Fruit fly (Drosophila melanogaster) whole organism, embryonic: ENCODE data around the gene CG34126.

Experiments
- Ada2b ChIP-seq: fragments of 200-800 bp; sonication (Bioruptor generic); IDR thresholded peaks from 2 replicates; pipeline ENCODE4 v1.3.6; 2022; ENCODE audit warnings: missing biosample characterization, missing genetic modification characterization
- Atf3 ChIP-seq: fragments of 200-800 bp; sonication (Bioruptor generic); optimal IDR thresholded peaks from 3 replicates; lab custom pipeline; 2016; ENCODE audit warnings: missing biosample characterization, missing genetic modification characterization
- B-H1 ChIP-seq: fragments of 200-800 bp; sonication (Bioruptor generic); IDR thresholded peaks from 3 replicates; pipeline ENCODE4 v1.3.6; 2022; ENCODE audit warnings: missing biosample characterization, missing genetic modification characterization
- CG10462 ChIP-seq: fragments of 200-800 bp; sonication (Bioruptor generic); optimal IDR thresholded peaks from 2 replicates; lab custom pipeline; 2016; ENCODE audit warnings: missing biosample characterization, missing genetic modification characterization
- CG11247 ChIP-seq: fragments of 200-800 bp; sonication (Bioruptor generic); IDR thresholded peaks from 2 replicates; pipeline ENCODE4 v1.3.6; 2022; ENCODE audit warnings: missing biosample characterization, missing genetic modification characterization
- CG15479 ChIP-seq: fragments of 200-800 bp; sonication (Bioruptor generic); optimal IDR thresholded peaks from 3 replicates; lab custom pipeline; 2019; ENCODE audit warnings: missing biosample characterization, mild to moderate bottlenecking, missing genetic modification characterization, moderate library complexity
- CG1603 ChIP-seq: fragments of 200-800 bp; sonication (Bioruptor generic); optimal IDR thresholded peaks from 2 replicates; lab custom pipeline; 2019; ENCODE audit warnings: missing biosample characterization, mild to moderate bottlenecking, missing genetic modification characterization, moderate library complexity
- CG16779 ChIP-seq: fragments of 200-800 bp; sonication (Bioruptor generic); IDR thresholded peaks from 2 replicates; pipeline ENCODE4 v1.3.6; 2022; ENCODE audit warnings: missing biosample characterization, missing genetic modification characterization
- CG16815 ChIP-seq: fragments of 200-800 bp; sonication (Bioruptor generic); optimal IDR thresholded peaks from 3 replicates; lab custom pipeline; 2017; ENCODE audit warnings: missing biosample characterization, mild to moderate bottlenecking, missing genetic modification characterization
- CG17385 ChIP-seq: fragments of 200-800 bp; sonication (Bioruptor generic); optimal IDR thresholded peaks from 3 replicates; lab custom pipeline; 2018; ENCODE audit warnings: missing biosample characterization, mild to moderate bottlenecking, missing genetic modification characterization
- CG17912 ChIP-seq: fragments of 200-800 bp; sonication (Bioruptor generic); optimal IDR thresholded peaks from 2 replicates; lab custom pipeline; 2018; ENCODE audit warnings: missing biosample characterization, mild to moderate bottlenecking, missing genetic modification characterization
- CG18011 ChIP-seq: fragments of 200-800 bp; sonication (Bioruptor generic); optimal IDR thresholded peaks from 2 replicates; lab custom pipeline; 2017; ENCODE audit warnings: missing biosample characterization, missing genetic modification characterization, mild to moderate bottlenecking, moderate library complexity, missing genotype
- CG2129 ChIP-seq: fragments of 200-800 bp; sonication (Bioruptor generic); IDR thresholded peaks from 2 replicates; pipeline ENCODE4 v1.3.6; 2022; ENCODE audit warnings: missing biosample characterization, missing genetic modification characterization; ENCODE audit not compliant: partially characterized antibody
- CG2678 ChIP-seq: fragments of 200-800 bp; sonication (Bioruptor generic); optimal IDR thresholded peaks from 3 replicates; lab custom pipeline; 2019; ENCODE audit warnings: missing biosample characterization, mild to moderate bottlenecking, missing genetic modification characterization, moderate library complexity
- CG3163 ChIP-seq: fragments of 200-800 bp; sonication (Bioruptor generic); optimal IDR thresholded peaks from 3 replicates; lab custom pipeline; 2016; ENCODE audit warnings: missing biosample characterization, missing genetic modification characterization
- CG3281 ChIP-seq: fragments of 200-800 bp; sonication (Bioruptor generic); optimal IDR thresholded peaks from 3 replicates; lab custom pipeline; 2017; ENCODE audit warnings: missing biosample characterization, mild to moderate bottlenecking, missing genetic modification characterization
- CG4328 ChIP-seq: fragments of 200-800 bp; sonication (Bioruptor generic); optimal IDR thresholded peaks from 3 replicates; lab custom pipeline; 2017; ENCODE audit warnings: missing biosample characterization, missing genetic modification reagents, missing genetic modification characterization
- CG9876 ChIP-seq: fragments of 200-800 bp; sonication (Bioruptor generic); optimal IDR thresholded peaks from 2 replicates; lab custom pipeline; 2016; ENCODE audit warnings: missing biosample characterization, missing genetic modification characterization
- Camta ChIP-seq: fragments of 200-800 bp; sonication (Bioruptor generic); optimal IDR thresholded peaks from 2 replicates; lab custom pipeline; 2016; ENCODE audit warnings: missing biosample characterization, missing genetic modification characterization
- Dp ChIP-seq: fragments of 200-800 bp; sonication (Bioruptor generic); optimal IDR thresholded peaks from 2 replicates; lab custom pipeline; 2018; ENCODE audit warnings: missing biosample characterization, mild to moderate bottlenecking, missing genetic modification characterization, moderate library complexity
- E2f2 ChIP-seq: fragments of 200-800 bp; sonication (Bioruptor generic); IDR thresholded peaks from 2 replicates; pipeline ENCODE4 v1.3.6; 2022; ENCODE audit warnings: missing biosample characterization, missing genetic modification characterization
- GATAe ChIP-seq: fragments of 200-800 bp; sonication (Bioruptor generic); conservative IDR thresholded peaks from 2 replicates; pipeline ENCODE4 v1.3.6; 2022; ENCODE audit warnings: missing biosample characterization, missing genetic modification characterization
- HLHmδ ChIP-seq: fragments of 200-800 bp; sonication (Bioruptor generic); optimal IDR thresholded peaks from 2 replicates; lab custom pipeline; 2018; ENCODE audit warnings: missing biosample characterization, mild to moderate bottlenecking, missing genetic modification characterization, moderate library complexity
- Hand ChIP-seq: fragments of 200-800 bp; sonication (Bioruptor generic); optimal IDR thresholded peaks from 2 replicates; lab custom pipeline; 2017; ENCODE audit warnings: mild to moderate bottlenecking, missing biosample characterization, missing genetic modification reagents, missing genetic modification characterization
- Hey ChIP-seq: fragments of 200-800 bp; sonication (Bioruptor generic); optimal IDR thresholded peaks from 3 replicates; lab custom pipeline; 2018; ENCODE audit warnings: missing biosample characterization, mild to moderate bottlenecking, missing genetic modification characterization
- Hr78 ChIP-seq, 2 experiments: fragments of 200-800 bp in 1 of 2; fragments of >200 bp in 1 of 2; sonication (Bioruptor generic) in 1 of 2; optimal IDR thresholded peaks; 2 replicates each; lab custom pipeline; 2017 to 2019; ENCODE audit warnings: missing biosample characterization in 2 of 2, missing genetic modification characterization in 2 of 2, mild to moderate bottlenecking in 1 of 2, moderate library complexity in 1 of 2
- Lpt ChIP-seq: fragments of >200 bp; optimal IDR thresholded peaks from 2 replicates; lab custom pipeline; 2018; ENCODE audit warnings: missing biosample characterization, missing genetic modification characterization
- Mad ChIP-seq: fragments of 200-800 bp; sonication (Bioruptor generic); optimal IDR thresholded peaks from 2 replicates; lab custom pipeline; 2016; ENCODE audit warnings: missing biosample characterization, missing genetic modification characterization
- Meics ChIP-seq: fragments of 200-800 bp; sonication (Bioruptor generic); optimal IDR thresholded peaks from 2 replicates; lab custom pipeline; 2017; ENCODE audit warnings: missing biosample characterization, mild to moderate bottlenecking, missing genetic modification characterization
- Mes4 ChIP-seq: fragments of 200-800 bp; sonication (Bioruptor generic); optimal IDR thresholded peaks from 2 replicates; lab custom pipeline; 2016; ENCODE audit warnings: missing biosample characterization, missing genetic modification characterization
- PHDP ChIP-seq: fragments of 200-800 bp; sonication (Bioruptor generic); optimal IDR thresholded peaks from 3 replicates; lab custom pipeline; 2018; ENCODE audit warnings: missing biosample characterization, mild to moderate bottlenecking, missing genetic modification characterization, moderate library complexity
- Scr ChIP-seq: fragments of 200-800 bp; sonication (Bioruptor generic); IDR thresholded peaks from 2 replicates; pipeline ENCODE4 v1.3.6; 2022; ENCODE audit warnings: missing biosample characterization, missing genetic modification characterization; ENCODE audit not compliant: partially characterized antibody
- Stat92E ChIP-seq, 3 experiments: fragments of >200 bp in 2 of 3; fragments of 200-800 bp in 1 of 3; sonication (Bioruptor generic) in 1 of 3; optimal IDR thresholded peaks; 2 replicates each; lab custom pipeline; 2017 to 2019; ENCODE audit warnings: missing biosample characterization in 3 of 3, missing genetic modification characterization in 3 of 3, mild to moderate bottlenecking in 1 of 3, moderate library complexity in 1 of 3
- aop ChIP-seq: fragments of 200-800 bp; sonication (Bioruptor generic); IDR thresholded peaks from 2 replicates; pipeline ENCODE4 v1.3.6; 2022; ENCODE audit warnings: missing biosample characterization, missing genetic modification characterization
- ara ChIP-seq: fragments of 200-800 bp; sonication (Bioruptor generic); IDR thresholded peaks from 2 replicates; pipeline ENCODE4 v1.3.6; 2022; ENCODE audit warnings: missing biosample characterization, missing genetic modification characterization
- ash1 ChIP-seq: fragments of 200-800 bp; sonication (Bioruptor generic); optimal IDR thresholded peaks from 2 replicates; lab custom pipeline; 2018; ENCODE audit warnings: missing biosample characterization, mild to moderate bottlenecking, missing genetic modification characterization
- bcd ChIP-seq: fragments of 200-800 bp; sonication (Bioruptor generic); optimal IDR thresholded peaks from 2 replicates; lab custom pipeline; 2017; ENCODE audit warnings: missing biosample characterization, mild to moderate bottlenecking, missing genetic modification characterization
- cato ChIP-seq: fragments of 200-800 bp; sonication (Bioruptor generic); optimal IDR thresholded peaks from 2 replicates; lab custom pipeline; 2016; ENCODE audit warnings: missing biosample characterization, missing genetic modification characterization, borderline replicate concordance
- chm ChIP-seq: fragments of 200-800 bp; sonication (Bioruptor generic); IDR thresholded peaks from 2 replicates; pipeline ENCODE4 v1.3.6; 2022; ENCODE audit warnings: missing biosample characterization, missing genetic modification characterization
- corto ChIP-seq: fragments of 200-800 bp; sonication (Bioruptor generic); optimal IDR thresholded peaks from 2 replicates; lab custom pipeline; 2016; ENCODE audit warnings: missing biosample characterization, mild to moderate bottlenecking, missing genetic modification characterization, moderate library complexity
- crp ChIP-seq, 2 experiments: fragments of 200-800 bp; sonication (Bioruptor generic); optimal IDR thresholded peaks; 2 replicates in 1 of 2; 3 replicates in 1 of 2; lab custom pipeline; 2017; ENCODE audit warnings: missing biosample characterization in 2 of 2, missing genetic modification characterization in 2 of 2, mild to moderate bottlenecking in 1 of 2, moderate library complexity in 1 of 2
- emc ChIP-seq: fragments of 200-800 bp; sonication (Bioruptor generic); optimal IDR thresholded peaks from 2 replicates; lab custom pipeline; 2016; ENCODE audit warnings: missing biosample characterization, missing genetic modification characterization
- kni ChIP-seq: fragments of 200-800 bp; sonication (Bioruptor generic); optimal IDR thresholded peaks from 3 replicates; lab custom pipeline; 2017; ENCODE audit warnings: mild to moderate bottlenecking, missing biosample characterization, missing genetic modification reagents, missing genetic modification characterization
- mirr ChIP-seq: fragments of 200-800 bp; sonication (Bioruptor generic); optimal IDR thresholded peaks from 3 replicates; lab custom pipeline; 2018; ENCODE audit warnings: missing biosample characterization, mild to moderate bottlenecking, missing genetic modification characterization
- org-1 ChIP-seq: fragments of 200-800 bp; sonication (Bioruptor generic); optimal IDR thresholded peaks from 2 replicates; lab custom pipeline; 2017; ENCODE audit warnings: missing biosample characterization, missing genetic modification characterization
- repo ChIP-seq: fragments of 200-800 bp; sonication (Bioruptor generic); optimal IDR thresholded peaks from 2 replicates; lab custom pipeline; 2016; ENCODE audit warnings: missing biosample characterization, missing genetic modification characterization
- scrt ChIP-seq: fragments of 200-800 bp; sonication (Bioruptor generic); optimal IDR thresholded peaks from 2 replicates; lab custom pipeline; 2018; ENCODE audit warnings: missing biosample characterization, mild to moderate bottlenecking, missing genetic modification characterization, moderate library complexity
- stwl ChIP-seq: fragments of 200-800 bp; sonication (Bioruptor generic); optimal IDR thresholded peaks from 3 replicates; lab custom pipeline; 2018; ENCODE audit warnings: missing biosample characterization, mild to moderate bottlenecking, missing genetic modification characterization, moderate library complexity
- tin ChIP-seq: fragments of 200-800 bp; sonication (Bioruptor generic); optimal IDR thresholded peaks from 3 replicates; lab custom pipeline; 2016; ENCODE audit warnings: missing biosample characterization, missing genetic modification characterization
- zen ChIP-seq: fragments of 200-800 bp; sonication (Bioruptor generic); optimal IDR thresholded peaks from 3 replicates; lab custom pipeline; 2018; ENCODE audit warnings: missing biosample characterization, mild to moderate bottlenecking, missing genetic modification characterization, moderate library complexity
- zfh2 ChIP-seq: fragments of 200-800 bp; sonication (Bioruptor generic); optimal IDR thresholded peaks from 2 replicates; lab custom pipeline; 2016; ENCODE audit warnings: missing biosample characterization, missing genetic modification characterization

The CG34126 gene

DNA sequence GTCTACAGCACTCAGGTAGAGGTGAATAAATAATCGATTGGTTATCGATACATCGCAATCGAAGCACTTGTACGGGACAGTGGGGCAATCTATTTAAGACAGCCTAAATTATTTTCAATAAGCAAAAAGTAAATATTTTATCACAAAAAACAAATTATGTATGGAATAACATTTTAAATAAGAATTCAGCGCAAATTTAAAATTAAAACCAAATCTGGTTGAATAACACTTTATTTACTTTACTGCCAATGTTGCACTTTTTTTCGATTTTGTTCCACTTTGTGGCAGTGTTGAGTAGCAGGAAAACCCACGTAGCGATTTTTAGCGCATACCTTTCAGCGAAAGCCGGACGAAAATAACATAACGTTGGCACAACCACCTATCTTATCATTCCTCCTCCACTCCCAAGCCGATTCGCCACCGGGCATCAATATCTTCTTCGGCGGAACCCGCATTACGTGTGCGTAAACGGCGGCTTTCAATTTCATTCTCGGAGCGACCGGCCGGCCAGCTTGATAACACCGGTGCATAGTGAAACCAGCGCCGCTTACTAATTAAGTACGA lies 4.3 kb upstream of the CG34126 start, which contains the start of the genes Gmd and CG3792 (continued):
- TF ChIP-seq Lpt (GFP tag; lab: Kevin White, UChicago) (no peak), bcd (GFP tag; lab: Kevin White, UChicago) (peak; percentile 94), aop (GFP tag; lab: Robert Waterston, UW) (no peak; the same call in 1 of the 2 replicates), chm (GFP tag; lab: Robert Waterston, UW) (peak; percentile 91), Stat92E (GFP tag; optimal IDR thresholded peaks at IDR 0.05; lab: Kevin White, UChicago) (peak in 1 of 3 experiments; percentile 82), Camta (GFP tag; lab: Kevin White, UChicago) (peak; percentile 96), GATAe (peak; percentile 90), corto (no peak), CG1603 (tag; lab: Kevin White, UChicago) (peak; percentile 71), B-H1 (GFP tag; lab: Robert Waterston, UW) (peak; percentile 95), stwl (tag; lab: Kevin White, UChicago) (peak; percentile 96), ash1 (GFP tag; lab: Kevin White, UChicago) (peak; percentile 9), zen (peak; percentile 93), CG2129 (GFP tag; lab: Robert Waterston, UW) (peak; percentile 56), repo (GFP tag; lab: Kevin White, UChicago) (peak; percentile 86), CG10462 (GFP tag; lab: Kevin White, UChicago) (peak; percentile 91), PHDP (peak; percentile 89), CG17385 (GFP tag; lab: Kevin White, UChicago) (peak; percentile 85), mirr (peak; percentile 83), CG15479 (GFP tag; lab: Kevin White, UChicago) (peak; percentile 74), tin (peak; percentile 93), CG4328 (GFP tag; lab: Kevin White, UChicago) (peak; percentile 95), Meics (GFP tag; lab: Kevin White, UChicago) (peak; percentile 96), Hand (GFP tag; lab: Kevin White, UChicago) (peak; percentile 68), CG16779 (GFP tag; lab: Robert Waterston, UW) (peak; percentile 89), CG17912 (peak; percentile 64), org-1 (GFP tag; lab: Kevin White, UChicago) (peak; percentile 91), zfh2 (GFP tag; lab: Kevin White, UChicago) (peak; percentile 89), cato (GFP tag; lab: Kevin White, UChicago) (peak; percentile 91), CG3163 (peak; percentile 72), Mad (peak; percentile 90), CG11247 (peak; percentile 96), ara (peak; percentile 94), Hey (tag; lab: Kevin White, UChicago) (no peak), Mes4 (GFP tag; lab: Kevin White, UChicago) (peak; percentile 87), scrt (GFP tag; lab: Kevin White, UChicago) (no peak)

DNA sequence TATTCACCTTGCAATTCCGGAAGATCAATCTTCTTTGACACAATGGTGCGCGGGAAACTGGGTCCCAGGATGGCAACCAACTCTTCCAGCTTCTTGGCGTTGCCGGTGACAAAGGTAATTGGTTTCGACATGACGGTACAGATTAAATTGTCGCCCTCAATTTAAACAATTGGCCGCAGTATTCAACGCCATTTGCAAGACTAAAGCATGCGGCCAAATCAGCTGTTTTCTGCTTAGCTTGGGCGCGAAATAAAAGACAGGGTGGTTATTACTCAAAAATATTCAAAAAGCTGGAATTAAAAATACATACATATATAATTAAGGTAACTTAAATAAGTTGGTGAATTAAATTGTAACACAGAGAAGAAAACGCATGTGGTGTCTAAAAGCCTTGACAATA lies 2.3 kb upstream of the CG34126 start, which contains the start of gene CG8891:
Gene CG8891 (minus strand): TSS at position 242 of the 400 bp plus-strand sequence.
- TF ChIP-seq Dp (GFP tag; lab: Kevin White, UChicago) (peak; percentile 77), CG16815 (no peak), E2f2 (GFP tag; lab: Robert Waterston, UW) (peak; percentile 88), CG3281 (peak; percentile 83), CG2678 (tag; lab: Kevin White, UChicago) (no peak), org-1 (GFP tag; lab: Kevin White, UChicago) (no peak), Hr78 (GFP tag; optimal IDR thresholded peaks at IDR 0.05; lab: Kevin White, UChicago) (no peak), Ada2b (GFP tag; lab: Robert Waterston, UW) (no peak), kni (GFP tag; lab: Kevin White, UChicago) (no peak), Scr (GFP tag; lab: Robert Waterston, UW) (no peak), emc (no peak), Atf3 (no peak), crp (GFP tag; optimal IDR thresholded peaks at IDR 0.05; lab: Kevin White, UChicago) (peak in 1 of 2 experiments; percentile 83), HLHmδ (GFP tag; lab: Kevin White, UChicago) (no peak), CG9876 (GFP tag; lab: Kevin White, UChicago) (no peak), CG18011 (GFP tag; lab: Kevin White, UChicago) (peak; percentile 17)
